Worm (Caenorhabditis elegans): Measurements from ENCODE around the gene F40G9.18.

- TF ChIP-seq ama-1 (optimal IDR thresholded peaks at IDR 0.05) (no peak), flt-1 (GFP tag; IDR thresholded peaks at IDR 0.05) (no peak), hmg-4 (GFP tag; optimal IDR thresholded peaks at IDR 0.05) (no peak), sea-1 (GFP tag; conservative IDR thresholded peaks at IDR 0.05) (no peak), ets-7 (tag; optimal IDR thresholded peaks at IDR 0.05) (no peak), ceh-13 (GFP tag; optimal IDR thresholded peaks at IDR 0.05) (no peak), ceh-36 (tag; optimal IDR thresholded peaks at IDR 0.05) (no peak), aly-1 (tag; optimal IDR thresholded peaks at IDR 0.05) (no peak)
Measured at ce11 chrIII:124478-124877, 44.9 kb downstream of the F40G9.18 start, which contains the start of gene pals-23.
